Fruit fly (Drosophila melanogaster) Kc167 (cell line): ENCODE data around the gene CG43403.

ENCODE experiments used
- h ChIP-seq: fragments of >200 bp; optimal IDR thresholded peaks from 3 replicates; lab custom pipeline; 2018; ENCODE audit warnings: missing external identifiers
- ttk ChIP-seq: sonication (Bioruptor generic); optimal IDR thresholded peaks from 2 replicates; lab custom pipeline; 2017; ENCODE audit warnings: missing external identifiers

dm6 chr2L:2637002-2637377, 17.0 kb downstream of the CG43403 start:
- TF ChIP-seq h (lab: Kevin White, UChicago) = no peak
- no peak for TF ChIP-seq ttk (lab: Kevin White, UChicago)
